Worm (Caenorhabditis elegans) whole organism, late embryonic: ENCODE results near the gene M03A1.8.

Source experiments
- C08G9.2 ChIP-seq: sonication (generic microtip); optimal IDR thresholded peaks from 2 replicates; lab custom pipeline; 2016; ENCODE audit warnings: mild to moderate bottlenecking, missing genetic modification characterization, moderate library complexity, missing compliant biosample characterization
- F13H6.1 ChIP-seq: sonication (generic microtip); optimal IDR thresholded peaks from 2 replicates; lab custom pipeline; 2016; ENCODE audit warnings: missing genetic modification characterization, missing compliant biosample characterization
- ahr-1 ChIP-seq: sonication (generic microtip); optimal IDR thresholded peaks from 2 replicates; lab custom pipeline; 2016; ENCODE audit warnings: missing genetic modification characterization, missing compliant biosample characterization
- ceh-14 ChIP-seq: sonication (generic microtip); optimal IDR thresholded peaks from 2 replicates; lab custom pipeline; 2016; ENCODE audit warnings: missing genotype, missing genetic modification characterization, missing compliant biosample characterization
- ceh-19 ChIP-seq: fragments of 200-800 bp; sonication (Bioruptor generic); optimal IDR thresholded peaks from 2 replicates; lab custom pipeline; 2018; ENCODE audit warnings: mild to moderate bottlenecking, missing genetic modification characterization, missing compliant biosample characterization
- ceh-2 ChIP-seq: sonication (generic microtip); optimal IDR thresholded peaks from 2 replicates; lab custom pipeline; 2016; ENCODE audit warnings: missing genotype, missing genetic modification characterization, missing compliant biosample characterization
- ceh-22 ChIP-seq: sonication (generic microtip); optimal IDR thresholded peaks from 2 replicates; lab custom pipeline; 2017; ENCODE audit warnings: missing biosample characterization, missing genetic modification characterization
- ceh-31 ChIP-seq: sonication (generic microtip); optimal IDR thresholded peaks from 2 replicates; lab custom pipeline; 2016; ENCODE audit warnings: missing genetic modification characterization, missing compliant biosample characterization
- ceh-34 ChIP-seq: sonication (generic microtip); optimal IDR thresholded peaks from 2 replicates; lab custom pipeline; 2016; ENCODE audit warnings: mild to moderate bottlenecking, missing genetic modification characterization, missing compliant biosample characterization
- ceh-9 ChIP-seq: sonication (generic microtip); optimal IDR thresholded peaks from 2 replicates; lab custom pipeline; 2016; ENCODE audit warnings: mild to moderate bottlenecking, missing genetic modification characterization, inconsistent platforms, missing compliant biosample characterization
- dmd-4 ChIP-seq: sonication (generic microtip); optimal IDR thresholded peaks from 2 replicates; lab custom pipeline; 2016; ENCODE audit warnings: borderline replicate concordance, missing genetic modification characterization, missing compliant biosample characterization
- dve-1 ChIP-seq: sonication (generic microtip); optimal IDR thresholded peaks from 2 replicates; lab custom pipeline; 2017; ENCODE audit warnings: antibody characterized with exemption, mild to moderate bottlenecking, missing genetic modification characterization, missing compliant biosample characterization
- elt-2 ChIP-seq: sonication (generic microtip); optimal IDR thresholded peaks from 2 replicates; lab custom pipeline; 2016; ENCODE audit warnings: missing genetic modification reagents, missing genetic modification characterization, missing compliant biosample characterization
- elt-4 ChIP-seq: sonication (generic microtip); optimal IDR thresholded peaks from 2 replicates; lab custom pipeline; 2016; ENCODE audit warnings: missing genetic modification characterization, missing compliant biosample characterization
- ets-4 ChIP-seq: sonication (generic microtip); optimal IDR thresholded peaks from 2 replicates; lab custom pipeline; 2016; ENCODE audit warnings: missing genetic modification characterization, missing compliant biosample characterization
- fax-1 ChIP-seq: sonication (generic microtip); optimal IDR thresholded peaks from 2 replicates; lab custom pipeline; 2016; ENCODE audit warnings: missing genotype, missing genetic modification characterization, missing compliant biosample characterization
- fkh-6 ChIP-seq: sonication (generic microtip); optimal IDR thresholded peaks from 2 replicates; lab custom pipeline; 2016; ENCODE audit warnings: missing genetic modification characterization, missing compliant biosample characterization
- hlh-13 ChIP-seq: fragments of 200-800 bp; sonication (Bioruptor generic); optimal IDR thresholded peaks from 2 replicates; lab custom pipeline; 2018; ENCODE audit warnings: mild to moderate bottlenecking, missing genetic modification characterization, missing compliant biosample characterization
- hlh-15 ChIP-seq: sonication (generic microtip); optimal IDR thresholded peaks from 2 replicates; lab custom pipeline; 2016; ENCODE audit warnings: missing genetic modification characterization, missing compliant biosample characterization
- hlh-8 ChIP-seq: sonication (generic microtip); optimal IDR thresholded peaks from 2 replicates; lab custom pipeline; 2016; ENCODE audit warnings: missing genotype, missing genetic modification characterization, missing compliant biosample characterization
- lim-6 ChIP-seq: sonication (generic microtip); optimal IDR thresholded peaks from 2 replicates; lab custom pipeline; 2016; ENCODE audit warnings: missing genetic modification characterization, missing compliant biosample characterization
- nfya-1 ChIP-seq: sonication (generic microtip); optimal IDR thresholded peaks from 2 replicates; lab custom pipeline; 2017; ENCODE audit warnings: missing genetic modification characterization, mild to moderate bottlenecking, missing compliant biosample characterization, antibody characterized with exemption, moderate library complexity
- npax-4 ChIP-seq: sonication (generic microtip); optimal IDR thresholded peaks from 2 replicates; lab custom pipeline; 2016; ENCODE audit warnings: missing genetic modification characterization, missing compliant biosample characterization
- pat-9 ChIP-seq: fragments of 200-800 bp; sonication (Bioruptor generic); optimal IDR thresholded peaks from 2 replicates; lab custom pipeline; 2018; ENCODE audit warnings: mild to moderate bottlenecking, missing genetic modification characterization, moderate library complexity, missing compliant biosample characterization
- pqm-1 ChIP-seq: sonication (generic microtip); optimal IDR thresholded peaks from 2 replicates; lab custom pipeline; 2016; ENCODE audit warnings: missing genetic modification characterization, missing compliant biosample characterization
- ref-2 ChIP-seq: sonication (generic microtip); optimal IDR thresholded peaks from 2 replicates; lab custom pipeline; 2016; ENCODE audit warnings: missing genetic modification characterization, missing compliant biosample characterization
- rnt-1 ChIP-seq: sonication (generic microtip); optimal IDR thresholded peaks from 2 replicates; lab custom pipeline; 2016; ENCODE audit warnings: missing genetic modification characterization, missing compliant biosample characterization
- syd-9 ChIP-seq: sonication (generic microtip); optimal IDR thresholded peaks from 2 replicates; lab custom pipeline; 2016; ENCODE audit warnings: mild to moderate bottlenecking, missing genetic modification characterization, moderate library complexity, missing compliant biosample characterization
- tbx-2 ChIP-seq: sonication (generic microtip); optimal IDR thresholded peaks from 2 replicates; lab custom pipeline; 2016; ENCODE audit warnings: missing genetic modification characterization, missing compliant biosample characterization
- tbx-7 ChIP-seq: sonication (generic microtip); optimal IDR thresholded peaks from 2 replicates; lab custom pipeline; 2016; ENCODE audit warnings: missing genotype, missing genetic modification characterization, missing compliant biosample characterization
- ttx-3 ChIP-seq: sonication (generic microtip); optimal IDR thresholded peaks from 2 replicates; lab custom pipeline; 2016; ENCODE audit warnings: missing genetic modification reagents, missing genetic modification characterization, missing compliant biosample characterization
- unc-3 ChIP-seq, 2 experiments: fragments of 200-800 bp in 1 of 2; sonication (Bioruptor generic) in 1 of 2; sonication (generic microtip) in 1 of 2; conservative IDR thresholded peaks in 1 of 2; optimal IDR thresholded peaks in 1 of 2; 2 replicates each; pipeline versions ENCODE4 v1.3.6 to Lab custom; 2016 to 2022; ENCODE audit warnings: missing compliant biosample characterization in 2 of 2, missing genetic modification characterization in 2 of 2, missing genetic modification reagents in 1 of 2
- unc-42 ChIP-seq: sonication (generic microtip); optimal IDR thresholded peaks from 2 replicates; lab custom pipeline; 2016; ENCODE audit warnings: missing genotype, missing genetic modification characterization, missing compliant biosample characterization
- zip-5 ChIP-seq: sonication (generic microtip); optimal IDR thresholded peaks from 2 replicates; lab custom pipeline; 2016; ENCODE audit warnings: missing genetic modification characterization, missing compliant biosample characterization
- ztf-16 ChIP-seq: sonication (generic microtip); optimal IDR thresholded peaks from 2 replicates; lab custom pipeline; 2017; ENCODE audit warnings: missing genetic modification characterization, missing compliant biosample characterization

The M03A1.8 gene

DNA sequence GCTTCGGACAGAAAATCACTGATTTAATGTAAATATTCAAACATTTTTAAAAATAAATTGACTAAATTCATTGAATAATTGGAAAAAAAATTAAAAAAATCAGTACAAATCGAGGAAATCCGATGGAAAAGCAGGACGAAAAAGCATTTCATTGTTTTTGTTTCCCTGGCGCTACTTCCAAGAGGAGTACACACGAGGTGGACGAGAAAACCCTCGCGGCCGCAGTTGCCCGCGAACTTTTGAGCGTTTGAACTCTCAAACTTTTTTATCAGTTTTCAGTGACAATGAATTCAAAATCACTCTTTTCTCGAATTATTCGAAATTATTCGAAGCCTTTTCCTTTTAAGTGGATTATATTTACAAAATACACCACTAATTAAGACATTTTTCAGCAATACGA is 42.9 kb downstream of the M03A1.8 start, which contains the start of gene F35D11.4:
Gene F35D11.4 (plus strand): TSS at position 393 of the 400 bp plus-strand sequence.
- TF ChIP-seq zip-5 (tag; lab: Kevin White, UChicago) (peak; percentile 79), hlh-8 (tag; lab: Kevin White, UChicago) (peak; percentile 85), tbx-7 (peak; percentile 87), hlh-13 (GFP tag; lab: Kevin White, UChicago) (no peak), nfya-1 (peak; percentile 1), elt-4 (tag; lab: Kevin White, UChicago) (no peak), elt-2 (tag; lab: Kevin White, UChicago) (peak; percentile 76), ref-2 (peak; percentile 83), fkh-6 (tag; lab: Kevin White, UChicago) (peak; percentile 22), ceh-31 (tag; lab: Kevin White, UChicago) (peak; percentile 94), ets-4 (peak; percentile 88), hlh-15 (tag; lab: Kevin White, UChicago) (no peak), ttx-3 (tag; lab: Kevin White, UChicago) (peak; percentile 10), dve-1 (tag; lab: Kevin White, UChicago) (no peak), C08G9.2 (tag; lab: Kevin White, UChicago) (peak; percentile 92), ceh-34 (tag; lab: Kevin White, UChicago) (peak; percentile 16), ztf-16 (tag; lab: Kevin White, UChicago) (no peak), F13H6.1 (tag; lab: Kevin White, UChicago) (peak; percentile 5), lim-6 (tag; lab: Kevin White, UChicago) (peak; percentile 5), tbx-2 (tag; lab: Kevin White, UChicago) (peak; percentile 87), syd-9 (tag; lab: Kevin White, UChicago) (no peak), ceh-2 (tag; lab: Kevin White, UChicago) (peak; percentile 89), ahr-1 (tag; lab: Kevin White, UChicago) (peak; percentile 26), unc-3 (GFP tag; conservative IDR thresholded peaks at IDR 0.05; lab: Robert Waterston, UW) (no peak), unc-3 (tag; optimal IDR thresholded peaks at IDR 0.05; lab: Kevin White, UChicago) (no peak), pat-9 (tag; lab: Kevin White, UChicago) (no peak), ceh-14 (peak; percentile 49), unc-42 (tag; lab: Kevin White, UChicago) (no peak), rnt-1 (tag; lab: Kevin White, UChicago) (peak; percentile 55), fax-1 (peak; percentile 50), pqm-1 (tag; lab: Kevin White, UChicago) (peak; percentile 37)

DNA sequence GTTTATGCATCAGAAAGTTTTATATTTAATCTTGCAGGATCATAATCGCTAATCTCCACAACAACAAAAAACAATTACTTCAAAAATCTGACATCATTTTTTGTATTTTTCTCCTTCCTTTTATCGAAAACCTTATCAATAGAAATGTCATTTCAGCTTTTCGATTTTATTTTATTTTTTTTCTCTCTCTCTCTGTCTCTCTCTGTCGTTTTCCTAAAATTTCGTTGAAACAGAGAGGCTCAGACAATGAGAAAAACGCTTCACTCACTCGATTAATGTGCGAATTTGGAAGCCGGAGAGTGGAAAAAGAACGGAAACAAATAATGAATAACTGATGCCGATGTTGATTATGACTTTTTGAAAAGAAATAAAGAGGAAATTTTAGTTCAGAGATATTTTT is 44.0 kb downstream of the M03A1.8 start:
- TF ChIP-seq elt-2 (tag; lab: Kevin White, UChicago) (peak; percentile 6), ceh-19 (GFP tag; lab: Kevin White, UChicago) (no peak), ceh-22 (tag; lab: Kevin White, UChicago) (no peak)

DNA sequence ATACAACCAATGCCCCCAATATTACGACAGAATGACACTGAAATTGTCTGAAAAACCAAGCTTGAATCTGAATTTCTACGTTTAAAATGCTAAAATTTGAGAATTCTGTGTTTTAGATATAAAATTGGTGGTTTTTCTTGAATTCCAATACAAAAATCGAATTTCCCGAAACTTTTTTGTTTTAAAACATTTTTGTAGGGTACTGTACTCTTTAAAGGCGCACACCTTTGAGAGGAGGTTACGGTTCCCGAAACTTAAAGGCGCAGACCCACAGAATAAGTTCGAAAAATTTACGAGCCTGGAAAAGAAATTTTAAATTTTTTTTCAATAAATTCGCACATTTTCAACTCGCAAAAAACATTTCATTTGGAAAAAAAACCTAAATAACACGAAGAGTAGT is 44.5 kb downstream of the M03A1.8 start:
- TF ChIP-seq pqm-1 (tag; lab: Kevin White, UChicago), result no peak
- no peak for TF ChIP-seq dmd-4 (tag; lab: Kevin White, UChicago)
- TF ChIP-seq pat-9 (tag; lab: Kevin White, UChicago), result no peak
- no peak for TF ChIP-seq rnt-1 (tag; lab: Kevin White, UChicago)
- TF ChIP-seq npax-4, result no peak
- TF ChIP-seq ceh-19 (GFP tag; lab: Kevin White, UChicago), result no peak
- TF ChIP-seq ceh-9 (tag; lab: Kevin White, UChicago), result no peak
- no peak for TF ChIP-seq ets-4
- TF ChIP-seq, all 69 proteins: peak for 0

DNA sequence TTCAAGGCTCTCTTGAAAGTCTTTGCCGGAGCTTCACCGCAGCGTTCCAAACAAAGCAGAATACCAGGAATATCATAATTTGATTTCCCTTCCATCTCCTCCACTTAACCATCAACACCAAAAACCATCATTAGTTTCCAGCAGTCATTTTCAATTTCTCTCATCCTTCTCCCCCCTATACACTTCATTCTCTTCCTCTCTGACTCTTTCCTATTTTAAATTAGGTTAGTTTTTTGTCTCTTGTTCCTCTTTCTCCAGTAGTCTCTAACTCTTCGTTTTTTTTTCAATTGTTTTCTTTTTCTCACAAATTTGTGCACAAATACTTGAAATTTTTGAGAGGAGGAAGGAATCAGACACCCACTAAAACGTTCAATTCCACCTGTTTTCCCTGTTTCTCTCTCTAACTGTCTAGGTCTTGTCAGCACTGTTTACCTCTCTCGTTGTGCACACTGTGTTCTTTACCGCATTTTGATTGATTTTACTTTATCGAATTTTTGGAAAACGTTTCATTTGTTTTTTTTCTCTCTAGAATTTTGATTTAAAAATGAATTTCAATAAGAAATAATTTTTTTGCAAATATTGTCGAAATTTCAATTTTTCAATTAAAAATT is 46.7 kb downstream of the M03A1.8 start:
- TF ChIP-seq unc-42 (tag; lab: Kevin White, UChicago) (peak; percentile 69), lim-6 (tag; lab: Kevin White, UChicago) (no peak)
